Worm (Caenorhabditis elegans): Measurements from ENCODE around the gene Y39B6A.69.

DNA sequence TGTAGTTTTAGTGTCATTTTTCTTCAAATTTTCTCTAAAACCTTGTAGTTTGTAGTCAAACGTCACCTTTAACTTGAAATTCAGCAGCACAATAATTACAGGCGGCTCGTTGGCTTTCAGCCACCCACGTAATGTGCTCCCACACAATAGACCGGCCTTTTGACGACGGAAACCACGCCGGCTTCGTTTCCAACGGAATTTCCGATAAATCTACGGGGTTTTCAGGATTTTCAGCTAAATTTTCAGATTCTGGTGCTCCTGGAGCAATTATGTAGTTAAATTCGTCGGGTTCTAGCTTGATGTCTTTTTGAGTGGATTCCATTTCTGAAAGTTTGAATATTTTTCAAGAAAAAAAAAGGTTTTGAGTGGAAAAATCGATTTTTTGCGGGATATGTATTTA, 27.6 kb downstream of the Y39B6A.69 start, which contains the start of gene bed-1:
- TF ChIP-seq fos-1 (tag; optimal IDR thresholded peaks at IDR 0.05) (no peak), pqm-1 (tag; optimal IDR thresholded peaks at IDR 0.05) (no peak), nhr-28 (tag; optimal IDR thresholded peaks at IDR 0.05) (no peak)

Data from whole organism, L1 larva.